Fruit fly (Drosophila melanogaster): ENCODE data around the gene Gk2.

dm6 chr3L:1739522-1740128, 1.4 kb downstream of the Gk2 start:
- TF ChIP-seq pan (optimal IDR thresholded peaks at IDR 0.05) (no peak), rgr (GFP tag; optimal IDR thresholded peaks at IDR 0.05) (no peak), sv (GFP tag; optimal IDR thresholded peaks at IDR 0.05) (no peak), lola (GFP tag; optimal IDR thresholded peaks at IDR 0.05) (no peak), usp (GFP tag; optimal IDR thresholded peaks at IDR 0.05) (no peak), Abd-B (GFP tag; optimal IDR thresholded peaks at IDR 0.05) (no peak), HLH106 (tag; optimal IDR thresholded peaks at IDR 0.05) (no peak)

Data from whole organism, wandering third instar larva.